Fruit fly (Drosophila melanogaster): ENCODE data around the gene Tom40.

The Tom40 gene

dm6 chrX:7700239-7700793, 36.4 kb upstream of the Tom40 start (continued):
- peak; percentile 76 for TF ChIP-seq CG6792 (GFP tag; optimal IDR thresholded peaks at IDR 0.05)
- TF ChIP-seq CG4318 (GFP tag; optimal IDR thresholded peaks at IDR 0.05): peak; percentile 77
- peak; percentile 78 for TF ChIP-seq Sox15 (GFP tag; optimal IDR thresholded peaks at IDR 0.05)
- peak; percentile 85 for TF ChIP-seq esn (GFP tag; optimal IDR thresholded peaks at IDR 0.05)
- peak; percentile 87 for TF ChIP-seq lz (GFP tag; optimal IDR thresholded peaks at IDR 0.05)
- TF ChIP-seq CG3032 (tag; optimal IDR thresholded peaks at IDR 0.05): peak; percentile 67
- TF ChIP-seq dsx (GFP tag; optimal IDR thresholded peaks at IDR 0.05; ENCODE audit: poor library complexity, severe bottlenecking): no peak
- TF ChIP-seq dac (GFP tag; optimal IDR thresholded peaks at IDR 0.05): peak; percentile 85

dm6 chrX:7701282-7702078, 35.2 kb upstream of the Tom40 start:
- no peak for TF ChIP-seq fd85E (GFP tag; optimal IDR thresholded peaks at IDR 0.05)
- TF ChIP-seq Smox (GFP tag; optimal IDR thresholded peaks at IDR 0.05): no peak
- TF ChIP-seq achi (GFP tag; optimal IDR thresholded peaks at IDR 0.05): no peak
- no peak for TF ChIP-seq CG9139 (GFP tag; optimal IDR thresholded peaks at IDR 0.05)
- TF ChIP-seq CG7368 (GFP tag; optimal IDR thresholded peaks at IDR 0.05): no peak
- TF ChIP-seq Eip93F (GFP tag; optimal IDR thresholded peaks at IDR 0.05): no peak
- TF ChIP-seq CG3032 (tag; optimal IDR thresholded peaks at IDR 0.05): no peak
- TF ChIP-seq CG8319 (GFP tag; optimal IDR thresholded peaks at IDR 0.05): no peak
- peak; percentile 17 for TF ChIP-seq pdm3 (GFP tag; optimal IDR thresholded peaks at IDR 0.05)
- no peak for TF ChIP-seq CG31627 (GFP tag; optimal IDR thresholded peaks at IDR 0.05)
- no peak for TF ChIP-seq CG16779 (tag; optimal IDR thresholded peaks at IDR 0.05)
- TF ChIP-seq CG8119 (GFP tag; IDR thresholded peaks at IDR 0.05): no peak
- no peak for TF ChIP-seq Sox15 (GFP tag; optimal IDR thresholded peaks at IDR 0.05)
- TF ChIP-seq CG4318 (GFP tag; optimal IDR thresholded peaks at IDR 0.05): no peak
- no peak for TF ChIP-seq Blimp-1 (GFP tag; optimal IDR thresholded peaks at IDR 0.05)
- TF ChIP-seq Sox102F (GFP tag; optimal IDR thresholded peaks at IDR 0.05): no peak
- no peak for TF ChIP-seq esn (GFP tag; optimal IDR thresholded peaks at IDR 0.05)
- no peak for TF ChIP-seq topi (GFP tag; optimal IDR thresholded peaks at IDR 0.05)
- TF ChIP-seq CG6854 (GFP tag; optimal IDR thresholded peaks at IDR 0.05): no peak
- TF ChIP-seq Met (GFP tag; optimal IDR thresholded peaks at IDR 0.05): no peak
- TF ChIP-seq CG11902 (GFP tag; optimal IDR thresholded peaks at IDR 0.05): no peak
- TF ChIP-seq CG8632 (GFP tag; optimal IDR thresholded peaks at IDR 0.05): no peak
- no peak for TF ChIP-seq fd59A (GFP tag; optimal IDR thresholded peaks at IDR 0.05)
- no peak for TF ChIP-seq net (GFP tag; optimal IDR thresholded peaks at IDR 0.05)
- TF ChIP-seq ss (GFP tag; optimal IDR thresholded peaks at IDR 0.05): no peak
- no peak for TF ChIP-seq Gug (GFP tag; IDR thresholded peaks at IDR 0.05)
- peak; percentile 33; the same call in 1 of the 2 replicates for TF ChIP-seq CG15336 (GFP tag; IDR thresholded peaks at IDR 0.05)
- no peak for TF ChIP-seq Hr39 (GFP tag; optimal IDR thresholded peaks at IDR 0.05)
- TF ChIP-seq Ets21C (GFP tag; optimal IDR thresholded peaks at IDR 0.05): no peak
- TF ChIP-seq Eip78C (GFP tag): peak; percentile 36
- TF ChIP-seq vri (GFP tag; optimal IDR thresholded peaks at IDR 0.05): no peak
- no peak for TF ChIP-seq dsx (GFP tag; optimal IDR thresholded peaks at IDR 0.05; ENCODE audit: poor library complexity, severe bottlenecking)
- no peak for TF ChIP-seq dac (GFP tag; optimal IDR thresholded peaks at IDR 0.05)
- TF ChIP-seq CG11294 (GFP tag; IDR thresholded peaks at IDR 0.05): peak; percentile 7; the same call in 1 of the 2 replicates
- TF ChIP-seq CG6163 (GFP tag; IDR thresholded peaks at IDR 0.05): peak; percentile 8; the same call in 1 of the 3 replicates
- TF ChIP-seq Hr38 (GFP tag; optimal IDR thresholded peaks at IDR 0.05): no peak
- TF ChIP-seq CG1621 (tag; optimal IDR thresholded peaks at IDR 0.05): no peak
- TF ChIP-seq CG32006 (GFP tag; optimal IDR thresholded peaks at IDR 0.05): peak; percentile 47
- no peak for TF ChIP-seq Hr4 (GFP tag; optimal IDR thresholded peaks at IDR 0.05)
- no peak for TF ChIP-seq CG10669 (GFP tag; optimal IDR thresholded peaks at IDR 0.05)
- no peak for TF ChIP-seq Lpt (GFP tag; optimal IDR thresholded peaks at IDR 0.05)
- TF ChIP-seq CG10631 (GFP tag; optimal IDR thresholded peaks at IDR 0.05): no peak
- TF ChIP-seq CG3919 (GFP tag; optimal IDR thresholded peaks at IDR 0.05): no peak
- TF ChIP-seq OdsH (GFP tag; optimal IDR thresholded peaks at IDR 0.05): no peak
- TF ChIP-seq svp (GFP tag): no peak
